Worm (Caenorhabditis elegans) whole organism, late embryonic: ENCODE data around the gene R04D3.4.

Experiments
- C08G9.2 ChIP-seq: sonication (generic microtip); optimal IDR thresholded peaks from 2 replicates; lab custom pipeline; 2016; ENCODE audit warnings: mild to moderate bottlenecking, missing genetic modification characterization, moderate library complexity, missing compliant biosample characterization
- C38D4.7 ChIP-seq: fragments of 200-800 bp; sonication (Bioruptor generic); optimal IDR thresholded peaks from 2 replicates; lab custom pipeline; 2018; ENCODE audit warnings: mild to moderate bottlenecking, missing genetic modification characterization, moderate library complexity, missing compliant biosample characterization
- F13H6.1 ChIP-seq: sonication (generic microtip); optimal IDR thresholded peaks from 2 replicates; lab custom pipeline; 2016; ENCODE audit warnings: missing genetic modification characterization, missing compliant biosample characterization
- T23F11.4 ChIP-seq: fragments of 200-800 bp; sonication (Bioruptor generic); optimal IDR thresholded peaks from 2 replicates; lab custom pipeline; 2018; ENCODE audit warnings: mild to moderate bottlenecking, missing genetic modification characterization, missing compliant biosample characterization
- Y22D7AL.16 ChIP-seq: sonication (generic microtip); optimal IDR thresholded peaks from 2 replicates; lab custom pipeline; 2016; ENCODE audit warnings: missing genetic modification characterization, missing compliant biosample characterization
- ahr-1 ChIP-seq: sonication (generic microtip); optimal IDR thresholded peaks from 2 replicates; lab custom pipeline; 2016; ENCODE audit warnings: missing genetic modification characterization, missing compliant biosample characterization
- ceh-14 ChIP-seq: sonication (generic microtip); optimal IDR thresholded peaks from 2 replicates; lab custom pipeline; 2016; ENCODE audit warnings: missing genotype, missing genetic modification characterization, missing compliant biosample characterization
- ceh-18 ChIP-seq: sonication (generic microtip); optimal IDR thresholded peaks from 2 replicates; lab custom pipeline; 2016; ENCODE audit warnings: missing genetic modification characterization, missing compliant biosample characterization
- ceh-22 ChIP-seq: sonication (generic microtip); optimal IDR thresholded peaks from 2 replicates; lab custom pipeline; 2017; ENCODE audit warnings: missing biosample characterization, missing genetic modification characterization
- ceh-30 ChIP-seq: fragments of 150-350 bp; optimal IDR thresholded peaks from 2 replicates; lab custom pipeline; 2014; ENCODE audit warnings: missing biosample characterization, missing genetic modification characterization
- ceh-6 ChIP-seq: fragments of 200-800 bp; sonication (Bioruptor generic); optimal IDR thresholded peaks from 2 replicates; lab custom pipeline; 2018; ENCODE audit warnings: mild to moderate bottlenecking, missing genetic modification characterization, missing compliant biosample characterization
- che-1 ChIP-seq: sonication (generic microtip); optimal IDR thresholded peaks from 2 replicates; lab custom pipeline; 2016; ENCODE audit warnings: mild to moderate bottlenecking, missing genetic modification characterization, missing compliant biosample characterization
- dmd-4 ChIP-seq: sonication (generic microtip); optimal IDR thresholded peaks from 2 replicates; lab custom pipeline; 2016; ENCODE audit warnings: borderline replicate concordance, missing genetic modification characterization, missing compliant biosample characterization
- elt-2 ChIP-seq: sonication (generic microtip); optimal IDR thresholded peaks from 2 replicates; lab custom pipeline; 2016; ENCODE audit warnings: missing genetic modification reagents, missing genetic modification characterization, missing compliant biosample characterization
- eyg-1 ChIP-seq: sonication (generic microtip); optimal IDR thresholded peaks from 2 replicates; lab custom pipeline; 2016; ENCODE audit warnings: missing genotype, missing genetic modification characterization, missing compliant biosample characterization
- fax-1 ChIP-seq: sonication (generic microtip); optimal IDR thresholded peaks from 2 replicates; lab custom pipeline; 2016; ENCODE audit warnings: missing genotype, missing genetic modification characterization, missing compliant biosample characterization
- fkh-10 ChIP-seq: fragments of 150-350 bp; optimal IDR thresholded peaks from 2 replicates; lab custom pipeline; 2014; ENCODE audit warnings: missing biosample characterization, missing genetic modification reagents, missing genetic modification characterization
- gmeb-2 ChIP-seq: sonication (generic microtip); optimal IDR thresholded peaks from 2 replicates; lab custom pipeline; 2016; ENCODE audit warnings: missing genetic modification characterization, inconsistent platforms, missing compliant biosample characterization
- hlh-13 ChIP-seq: fragments of 200-800 bp; sonication (Bioruptor generic); optimal IDR thresholded peaks from 2 replicates; lab custom pipeline; 2018; ENCODE audit warnings: mild to moderate bottlenecking, missing genetic modification characterization, missing compliant biosample characterization
- hlh-30 ChIP-seq: sonication (generic microtip); optimal IDR thresholded peaks from 2 replicates; lab custom pipeline; 2017; ENCODE audit warnings: antibody characterized with exemption, missing genetic modification characterization, missing compliant biosample characterization; ENCODE audit not compliant: insufficient read depth
- hlh-8 ChIP-seq: sonication (generic microtip); optimal IDR thresholded peaks from 2 replicates; lab custom pipeline; 2016; ENCODE audit warnings: missing genotype, missing genetic modification characterization, missing compliant biosample characterization
- lim-6 ChIP-seq: sonication (generic microtip); optimal IDR thresholded peaks from 2 replicates; lab custom pipeline; 2016; ENCODE audit warnings: missing genetic modification characterization, missing compliant biosample characterization
- lin-11 ChIP-seq: fragments of 200-800 bp; sonication (Bioruptor generic); optimal IDR thresholded peaks from 2 replicates; lab custom pipeline; 2018; ENCODE audit warnings: mild to moderate bottlenecking, missing genetic modification characterization, missing compliant biosample characterization
- madf-2 ChIP-seq: sonication (generic microtip); optimal IDR thresholded peaks from 2 replicates; lab custom pipeline; 2017; ENCODE audit warnings: missing genetic modification characterization, missing compliant biosample characterization
- nfya-1 ChIP-seq: sonication (generic microtip); optimal IDR thresholded peaks from 2 replicates; lab custom pipeline; 2017; ENCODE audit warnings: missing genetic modification characterization, mild to moderate bottlenecking, missing compliant biosample characterization, antibody characterized with exemption, moderate library complexity
- nhr-11 ChIP-seq: fragments of 150-350 bp; optimal IDR thresholded peaks from 2 replicates; lab custom pipeline; 2014; ENCODE audit warnings: missing biosample characterization, missing genetic modification characterization
- nhr-232 ChIP-seq: sonication (generic microtip); optimal IDR thresholded peaks from 2 replicates; lab custom pipeline; 2016; ENCODE audit warnings: missing genetic modification characterization, missing compliant biosample characterization
- pqm-1 ChIP-seq: sonication (generic microtip); optimal IDR thresholded peaks from 2 replicates; lab custom pipeline; 2016; ENCODE audit warnings: missing genetic modification characterization, missing compliant biosample characterization
- sdc-2 ChIP-seq: sonication (generic microtip); optimal IDR thresholded peaks from 2 replicates; lab custom pipeline; 2016; ENCODE audit warnings: missing genotype, missing genetic modification characterization, missing compliant biosample characterization
- syd-9 ChIP-seq: sonication (generic microtip); optimal IDR thresholded peaks from 2 replicates; lab custom pipeline; 2016; ENCODE audit warnings: mild to moderate bottlenecking, missing genetic modification characterization, moderate library complexity, missing compliant biosample characterization
- tbx-2 ChIP-seq: sonication (generic microtip); optimal IDR thresholded peaks from 2 replicates; lab custom pipeline; 2016; ENCODE audit warnings: missing genetic modification characterization, missing compliant biosample characterization
- tbx-7 ChIP-seq: sonication (generic microtip); optimal IDR thresholded peaks from 2 replicates; lab custom pipeline; 2016; ENCODE audit warnings: missing genotype, missing genetic modification characterization, missing compliant biosample characterization
- ttx-3 ChIP-seq: sonication (generic microtip); optimal IDR thresholded peaks from 2 replicates; lab custom pipeline; 2016; ENCODE audit warnings: missing genetic modification reagents, missing genetic modification characterization, missing compliant biosample characterization
- unc-42 ChIP-seq: sonication (generic microtip); optimal IDR thresholded peaks from 2 replicates; lab custom pipeline; 2016; ENCODE audit warnings: missing genotype, missing genetic modification characterization, missing compliant biosample characterization
- unc-86 ChIP-seq: sonication (generic microtip); optimal IDR thresholded peaks from 2 replicates; lab custom pipeline; 2016; ENCODE audit warnings: missing genetic modification characterization, missing compliant biosample characterization
- zip-5 ChIP-seq: sonication (generic microtip); optimal IDR thresholded peaks from 2 replicates; lab custom pipeline; 2016; ENCODE audit warnings: missing genetic modification characterization, missing compliant biosample characterization
- ztf-16 ChIP-seq: sonication (generic microtip); optimal IDR thresholded peaks from 2 replicates; lab custom pipeline; 2017; ENCODE audit warnings: missing genetic modification characterization, missing compliant biosample characterization

The R04D3.4 gene

ce11 chrX:13317532-13317931 lies 28.9 kb upstream of the R04D3.4 start:
- TF ChIP-seq ahr-1, result no peak
- no peak for TF ChIP-seq ztf-16 (tag; lab: Kevin White, UChicago)
- TF ChIP-seq eyg-1, result no peak
- no peak for TF ChIP-seq ceh-22 (tag; lab: Kevin White, UChicago)
- no peak for TF ChIP-seq tbx-2 (tag; lab: Kevin White, UChicago)
- no peak for TF ChIP-seq madf-2
- TF ChIP-seq ceh-30 (tag; lab: Kevin White, UChicago), result no peak
- TF ChIP-seq syd-9 (tag; lab: Kevin White, UChicago), result no peak
- no peak for TF ChIP-seq F13H6.1
- TF ChIP-seq sdc-2, result no peak
- TF ChIP-seq lin-11, result no peak
- no peak for TF ChIP-seq ceh-14
- TF ChIP-seq zip-5, result no peak
- no peak for TF ChIP-seq hlh-13 (GFP tag; lab: Kevin White, UChicago)
- no peak for TF ChIP-seq T23F11.4 (GFP tag; lab: Kevin White, UChicago)
- no peak for TF ChIP-seq hlh-30 (tag; lab: Kevin White, UChicago)
- no peak for TF ChIP-seq tbx-7 (tag; lab: Kevin White, UChicago)
- TF ChIP-seq ceh-18, result no peak
- no peak for TF ChIP-seq fkh-10 (GFP tag; lab: Kevin White, UChicago)
- no peak for TF ChIP-seq dmd-4 (tag; lab: Kevin White, UChicago)

ce11 chrX:13315093-13315492 lies 26.5 kb upstream of the R04D3.4 start:
- TF ChIP-seq C38D4.7 (GFP tag; lab: Kevin White, UChicago), result no peak
- no peak for TF ChIP-seq gmeb-2
- no peak for TF ChIP-seq che-1 (tag; lab: Kevin White, UChicago)
- TF ChIP-seq T23F11.4 (GFP tag; lab: Kevin White, UChicago), result no peak
- no peak for TF ChIP-seq unc-42 (tag; lab: Kevin White, UChicago)
- no peak for TF ChIP-seq fax-1 (tag; lab: Kevin White, UChicago)
- no peak for TF ChIP-seq nhr-232 (tag; lab: Kevin White, UChicago)
- TF ChIP-seq C08G9.2 (tag; lab: Kevin White, UChicago), result no peak
- no peak for TF ChIP-seq tbx-2 (tag; lab: Kevin White, UChicago)
- no peak for TF ChIP-seq ceh-6
- TF ChIP-seq elt-2, result no peak
- no peak for TF ChIP-seq unc-86
- no peak for TF ChIP-seq lim-6 (tag; lab: Kevin White, UChicago)
- no peak for TF ChIP-seq nhr-11
- TF ChIP-seq Y22D7AL.16 (tag; lab: Kevin White, UChicago), result no peak
- TF ChIP-seq pqm-1 (tag; lab: Kevin White, UChicago), result no peak
- no peak for TF ChIP-seq ttx-3

- TF ChIP-seq gmeb-2 (no peak), nfya-1 (tag; lab: Kevin White, UChicago) (peak; percentile 30)
Observed at ce11 chrX:13311641-13312423, 23.2 kb upstream of the R04D3.4 start, which contains the start of gene F46G10.1. Gene F46G10.1 (minus strand): TSS chrX:13311755.

- peak; percentile 40 for TF ChIP-seq elt-2
- no peak for TF ChIP-seq hlh-8
Observed at ce11 chrX:13310763-13311162, 22.1 kb upstream of the R04D3.4 start.
